Worm (Caenorhabditis elegans) whole organism, L1 larva: ENCODE results near the gene fbxb-15.

Source experiments
- ceh-82 ChIP-seq, 3 experiments: fragments of 150-350 bp in 1 of 3; sonication (generic microtip) in 2 of 3; optimal IDR thresholded peaks; 2 replicates each; lab custom pipeline; 2014 to 2017; ENCODE audit warnings: missing biosample characterization in 3 of 3, missing genetic modification characterization in 3 of 3
- ceh-90 ChIP-seq: sonication (generic microtip); optimal IDR thresholded peaks from 2 replicates; lab custom pipeline; 2016; ENCODE audit warnings: missing genetic modification characterization, missing compliant biosample characterization
- egl-27 ChIP-seq, 2 experiments: fragments of 150-350 bp in 1 of 2; sonication (generic microtip); optimal IDR thresholded peaks; 3 replicates each; lab custom pipeline; 2017 to 2018; ENCODE audit warnings: missing biosample characterization in 2 of 2, missing genetic modification characterization in 2 of 2, missing genetic modification reagents in 2 of 2
- ets-5 ChIP-seq: fragments of 200-800 bp; sonication (Bioruptor generic); IDR thresholded peaks from 2 replicates; pipeline ENCODE4 v1.3.6; 2022; ENCODE audit warnings: missing genetic modification characterization, missing compliant biosample characterization
- grh-1 ChIP-seq: fragments of 200-800 bp; sonication (Bioruptor generic); IDR thresholded peaks from 2 replicates; pipeline ENCODE4 v1.3.6; 2022; ENCODE audit warnings: missing genetic modification reagents, missing genetic modification characterization, missing compliant biosample characterization
- lin-13 ChIP-seq: fragments of 150-350 bp; optimal IDR thresholded peaks from 2 replicates; lab custom pipeline; 2014; ENCODE audit warnings: missing biosample characterization, missing genetic modification reagents, missing genetic modification characterization
- lin-15B ChIP-seq: fragments of 150-350 bp; sonication (generic microtip); optimal IDR thresholded peaks from 3 replicates; lab custom pipeline; 2014; ENCODE audit warnings: missing biosample characterization, missing genetic modification characterization
- nhr-11 ChIP-seq: fragments of 150-350 bp; optimal IDR thresholded peaks from 2 replicates; lab custom pipeline; 2014; ENCODE audit warnings: missing biosample characterization, missing genetic modification characterization
- nhr-12 ChIP-seq: sonication (generic microtip); optimal IDR thresholded peaks from 2 replicates; lab custom pipeline; 2017; ENCODE audit warnings: missing biosample characterization, missing genetic modification characterization
- nhr-19 ChIP-seq: fragments of 200-800 bp; sonication (Bioruptor generic); conservative IDR thresholded peaks from 2 replicates; pipeline ENCODE4 v1.3.6; 2022; ENCODE audit warnings: missing genetic modification characterization, missing compliant biosample characterization
- nhr-71 ChIP-seq: sonication (generic microtip); optimal IDR thresholded peaks from 2 replicates; lab custom pipeline; 2016; ENCODE audit warnings: mild to moderate bottlenecking, missing genetic modification characterization, moderate library complexity, missing compliant biosample characterization
- pqm-1 ChIP-seq: sonication (generic microtip); optimal IDR thresholded peaks from 3 replicates; lab custom pipeline; 2017; ENCODE audit warnings: missing biosample characterization, missing genetic modification characterization
- sox-4 ChIP-seq: sonication (generic microtip); optimal IDR thresholded peaks from 2 replicates; lab custom pipeline; 2016; ENCODE audit warnings: missing genetic modification characterization, missing compliant biosample characterization
- unc-130 ChIP-seq: fragments of 150-350 bp; optimal IDR thresholded peaks from 2 replicates; lab custom pipeline; 2017; ENCODE audit warnings: missing biosample characterization, missing genetic modification characterization, inconsistent platforms

ce11 chrII:1662881-1663280, 9.6 kb upstream of the fbxb-15 start, which contains the start of gene ZC204.14:
- TF ChIP-seq ceh-90: no peak
- no peak for TF ChIP-seq ceh-82 (tag; optimal IDR thresholded peaks at IDR 0.05; lab: Kevin White, UChicago)
- TF ChIP-seq nhr-71: no peak
- TF ChIP-seq nhr-11 (tag; lab: Kevin White, UChicago): no peak
- no peak for TF ChIP-seq lin-15B (tag; lab: Kevin White, UChicago)
- TF ChIP-seq sox-4 (tag; lab: Kevin White, UChicago): no peak
- TF ChIP-seq unc-130: no peak
- no peak for TF ChIP-seq lin-13
- no peak for TF ChIP-seq pqm-1 (tag; lab: Kevin White, UChicago)
- no peak for TF ChIP-seq grh-1 (GFP tag; lab: Robert Waterston, UW)
- no peak for TF ChIP-seq nhr-12 (tag; lab: Kevin White, UChicago)
- TF ChIP-seq ets-5 (GFP tag; lab: Robert Waterston, UW): no peak
- TF ChIP-seq egl-27 (tag; optimal IDR thresholded peaks at IDR 0.05; lab: Kevin White, UChicago): no peak
- TF ChIP-seq nhr-19: no peak
